Fruit fly (Drosophila melanogaster) whole organism, embryonic: ENCODE results near the gene cbt.

Experiments
- Atf3 ChIP-seq: fragments of 200-800 bp; sonication (Bioruptor generic); optimal IDR thresholded peaks from 3 replicates; lab custom pipeline; 2016; ENCODE audit warnings: missing biosample characterization, missing genetic modification characterization
- Blimp-1 ChIP-seq: fragments of 200-800 bp; sonication (Bioruptor generic); optimal IDR thresholded peaks from 3 replicates; lab custom pipeline; 2018; ENCODE audit warnings: missing biosample characterization, missing genetic modification characterization, mild to moderate bottlenecking, moderate library complexity, missing genetic modification reagents
- CG11093 ChIP-seq: fragments of 200-800 bp; sonication (Bioruptor generic); IDR thresholded peaks from 3 replicates; pipeline ENCODE4 v1.3.6; 2022; ENCODE audit warnings: missing biosample characterization, missing genetic modification characterization
- CG11456 ChIP-seq: fragments of 200-800 bp; sonication (Bioruptor generic); IDR thresholded peaks from 3 replicates; pipeline ENCODE4 v1.3.6; 2022; ENCODE audit warnings: missing biosample characterization, missing genetic modification characterization
- CG12155 ChIP-seq: fragments of 200-800 bp; sonication (Bioruptor generic); optimal IDR thresholded peaks from 3 replicates; lab custom pipeline; 2016; ENCODE audit warnings: missing biosample characterization, missing genetic modification characterization
- CG14014 ChIP-seq: fragments of 200-800 bp; sonication (Bioruptor generic); IDR thresholded peaks from 2 replicates; pipeline ENCODE4 v1.3.6; 2022; ENCODE audit warnings: missing biosample characterization, missing genetic modification characterization
- CG17829 ChIP-seq: fragments of 200-800 bp; optimal IDR thresholded peaks from 2 replicates; lab custom pipeline; 2019; ENCODE audit warnings: missing biosample characterization, mild to moderate bottlenecking, missing genetic modification characterization, moderate library complexity
- CG1792 ChIP-seq: fragments of 200-800 bp; sonication (Bioruptor generic); optimal IDR thresholded peaks from 2 replicates; lab custom pipeline; 2016; ENCODE audit warnings: missing biosample characterization, missing genetic modification characterization
- CG1832 ChIP-seq: fragments of 200-800 bp; sonication (Bioruptor generic); optimal IDR thresholded peaks from 2 replicates; lab custom pipeline; 2017; ENCODE audit warnings: missing biosample characterization, mild to moderate bottlenecking, missing genetic modification characterization, inconsistent platforms
- CG3065 ChIP-seq: fragments of 200-800 bp; sonication (Bioruptor generic); optimal IDR thresholded peaks from 2 replicates; lab custom pipeline; 2016; ENCODE audit warnings: missing biosample characterization, missing genetic modification characterization
- CG31441 ChIP-seq: fragments of 200-800 bp; sonication (Bioruptor generic); IDR thresholded peaks from 2 replicates; pipeline ENCODE4 v1.3.6; 2022; ENCODE audit warnings: missing biosample characterization, missing genetic modification characterization
- CG4328 ChIP-seq: fragments of 200-800 bp; sonication (Bioruptor generic); optimal IDR thresholded peaks from 3 replicates; lab custom pipeline; 2017; ENCODE audit warnings: missing biosample characterization, missing genetic modification reagents, missing genetic modification characterization
- CG4424 ChIP-seq: fragments of 200-800 bp; sonication (Bioruptor generic); optimal IDR thresholded peaks from 3 replicates; lab custom pipeline; 2016; ENCODE audit warnings: missing biosample characterization, missing genetic modification characterization
- CG6175 ChIP-seq: fragments of 200-800 bp; sonication (Bioruptor generic); IDR thresholded peaks from 3 replicates; pipeline ENCODE4 v1.3.6; 2022; ENCODE audit warnings: missing biosample characterization, missing genetic modification characterization
- CG6689 ChIP-seq: fragments of 200-800 bp; sonication (Bioruptor generic); IDR thresholded peaks from 2 replicates; pipeline ENCODE4 v1.3.6; 2022; ENCODE audit warnings: missing biosample characterization, missing genetic modification characterization
- CG8388 ChIP-seq: fragments of 200-800 bp; sonication (Bioruptor generic); optimal IDR thresholded peaks from 2 replicates; lab custom pipeline; 2019; ENCODE audit warnings: missing biosample characterization, mild to moderate bottlenecking, missing genetic modification characterization, moderate library complexity
- CG8478 ChIP-seq: fragments of >200 bp; optimal IDR thresholded peaks from 2 replicates; lab custom pipeline; 2018
- CG8765 ChIP-seq: fragments of 200-800 bp; sonication (Bioruptor generic); IDR thresholded peaks from 2 replicates; pipeline ENCODE4 v1.3.6; 2022; ENCODE audit warnings: missing biosample characterization, missing genetic modification characterization
- CG8944 ChIP-seq: fragments of 200-800 bp; sonication (Bioruptor generic); optimal IDR thresholded peaks from 3 replicates; lab custom pipeline; 2016; ENCODE audit warnings: missing biosample characterization, missing genetic modification characterization
- CG9215 ChIP-seq: fragments of 200-800 bp; sonication (Bioruptor generic); IDR thresholded peaks from 2 replicates; pipeline ENCODE4 v1.3.6; 2022; ENCODE audit warnings: missing biosample characterization, missing genetic modification characterization
- CG9437 ChIP-seq: fragments of 200-800 bp; sonication (Bioruptor generic); optimal IDR thresholded peaks from 2 replicates; lab custom pipeline; 2018; ENCODE audit warnings: missing biosample characterization, mild to moderate bottlenecking, missing genetic modification characterization
- CHES-1-like ChIP-seq: fragments of 200-800 bp; sonication (Bioruptor generic); optimal IDR thresholded peaks from 2 replicates; lab custom pipeline; 2016; ENCODE audit warnings: missing biosample characterization, missing genetic modification characterization
- Doc3 ChIP-seq: fragments of 200-800 bp; sonication (Bioruptor generic); IDR thresholded peaks from 3 replicates; pipeline ENCODE4 v1.3.6; 2022; ENCODE audit warnings: missing biosample characterization, missing genetic modification characterization; ENCODE audit not compliant: partially characterized antibody
- Eip74EF ChIP-seq, 2 experiments: fragments of 200-800 bp in 1 of 2; fragments of >200 bp in 1 of 2; sonication (Bioruptor generic) in 1 of 2; optimal IDR thresholded peaks; 2 replicates each; lab custom pipeline; 2017 to 2019; ENCODE audit warnings: missing biosample characterization in 2 of 2, missing genetic modification characterization in 2 of 2, mild to moderate bottlenecking in 1 of 2, moderate library complexity in 1 of 2
- Fer2 ChIP-seq: fragments of 200-800 bp; sonication (Bioruptor generic); optimal IDR thresholded peaks from 2 replicates; lab custom pipeline; 2018; ENCODE audit warnings: missing biosample characterization, mild to moderate bottlenecking, missing genetic modification characterization, moderate library complexity
- Lpt ChIP-seq: fragments of >200 bp; optimal IDR thresholded peaks from 2 replicates; lab custom pipeline; 2018; ENCODE audit warnings: missing biosample characterization, missing genetic modification characterization
- Mrtf ChIP-seq: fragments of 200-800 bp; sonication (Bioruptor generic); IDR thresholded peaks from 3 replicates; pipeline ENCODE4 v1.3.6; 2022; ENCODE audit warnings: missing biosample characterization, missing genetic modification characterization
- PHDP ChIP-seq: fragments of 200-800 bp; sonication (Bioruptor generic); optimal IDR thresholded peaks from 3 replicates; lab custom pipeline; 2018; ENCODE audit warnings: missing biosample characterization, mild to moderate bottlenecking, missing genetic modification characterization, moderate library complexity
- Six4 ChIP-seq: fragments of 200-800 bp; sonication (Bioruptor generic); optimal IDR thresholded peaks from 2 replicates; lab custom pipeline; 2016; ENCODE audit warnings: missing biosample characterization, missing genetic modification characterization
- Sox100B ChIP-seq: fragments of 200-800 bp; sonication (Bioruptor generic); optimal IDR thresholded peaks from 3 replicates; lab custom pipeline; 2018; ENCODE audit warnings: missing biosample characterization, mild to moderate bottlenecking, missing genetic modification characterization
- Stat92E ChIP-seq, 3 experiments: fragments of >200 bp in 2 of 3; fragments of 200-800 bp in 1 of 3; sonication (Bioruptor generic) in 1 of 3; optimal IDR thresholded peaks; 2 replicates each; lab custom pipeline; 2017 to 2019; ENCODE audit warnings: missing biosample characterization in 3 of 3, missing genetic modification characterization in 3 of 3, mild to moderate bottlenecking in 1 of 3, moderate library complexity in 1 of 3
- Tbp ChIP-seq: fragments of >200 bp; optimal IDR thresholded peaks from 2 replicates; lab custom pipeline; 2018; ENCODE audit warnings: missing biosample characterization, missing genetic modification characterization
- Xbp1 ChIP-seq: fragments of 200-800 bp; sonication (Bioruptor generic); optimal IDR thresholded peaks from 3 replicates; lab custom pipeline; 2016; ENCODE audit warnings: missing biosample characterization, mild to moderate bottlenecking, missing genetic modification characterization
- Xrp1 ChIP-seq: fragments of 200-800 bp; sonication (Bioruptor generic); IDR thresholded peaks from 2 replicates; pipeline ENCODE4 v1.3.6; 2022; ENCODE audit warnings: missing biosample characterization, missing genetic modification characterization
- br ChIP-seq: fragments of >200 bp; optimal IDR thresholded peaks from 2 replicates; lab custom pipeline; 2017
- cas ChIP-seq: fragments of 200-800 bp; sonication (Bioruptor generic); IDR thresholded peaks from 2 replicates; pipeline ENCODE4 v1.3.6; 2022; ENCODE audit warnings: missing biosample characterization, missing genetic modification characterization
- crol ChIP-seq: fragments of 200-800 bp; sonication (Bioruptor generic); IDR thresholded peaks from 2 replicates; pipeline ENCODE4 v1.3.6; 2022; ENCODE audit warnings: missing biosample characterization, missing genetic modification characterization
- dysf ChIP-seq: fragments of 200-800 bp; sonication (Bioruptor generic); IDR thresholded peaks from 3 replicates; pipeline ENCODE4 v1.3.6; 2022; ENCODE audit warnings: missing biosample characterization, missing genetic modification characterization
- esg ChIP-seq: fragments of 200-800 bp; sonication (Bioruptor generic); conservative IDR thresholded peaks from 2 replicates; pipeline ENCODE4 v1.3.6; 2022; ENCODE audit warnings: missing biosample characterization, missing genetic modification characterization
- ftz-f1 ChIP-seq: fragments of 200-800 bp; sonication (Bioruptor generic); optimal IDR thresholded peaks from 2 replicates; lab custom pipeline; 2016; ENCODE audit warnings: missing biosample characterization, missing genetic modification characterization
- ham ChIP-seq: fragments of 200-800 bp; sonication (Bioruptor generic); IDR thresholded peaks from 2 replicates; pipeline ENCODE4 v1.3.6; 2022; ENCODE audit warnings: missing biosample characterization, missing genetic modification characterization
- ind ChIP-seq: fragments of 200-800 bp; sonication (Bioruptor generic); optimal IDR thresholded peaks from 3 replicates; lab custom pipeline; 2016; ENCODE audit warnings: missing biosample characterization, missing genetic modification characterization
- kay ChIP-seq: fragments of 200-800 bp; sonication (Bioruptor generic); optimal IDR thresholded peaks from 2 replicates; lab custom pipeline; 2016; ENCODE audit warnings: missing biosample characterization, missing genetic modification characterization
- nerfin-2 ChIP-seq: fragments of 200-800 bp; sonication (Bioruptor generic); IDR thresholded peaks from 2 replicates; pipeline ENCODE4 v1.3.6; 2022; ENCODE audit warnings: missing biosample characterization, missing genetic modification characterization; ENCODE audit not compliant: partially characterized antibody
- pita ChIP-seq: fragments of 200-800 bp; sonication (Bioruptor generic); optimal IDR thresholded peaks from 2 replicates; lab custom pipeline; 2017; ENCODE audit warnings: missing biosample characterization, mild to moderate bottlenecking, missing genetic modification characterization
- prd ChIP-seq, 3 experiments: fragments of >200 bp in 2 of 3; fragments of 200-800 bp in 1 of 3; sonication (Bioruptor generic) in 1 of 3; optimal IDR thresholded peaks in 2 of 3; IDR thresholded peaks in 1 of 3; 2 replicates in 2 of 3; 3 replicates in 1 of 3; pipeline versions ENCODE4 v1.3.6 to Lab custom; 2017 to 2022; ENCODE audit warnings: missing biosample characterization in 1 of 3, missing genetic modification characterization in 1 of 3
- psq ChIP-seq: fragments of 200-800 bp; sonication (Bioruptor generic); optimal IDR thresholded peaks from 2 replicates; lab custom pipeline; 2017; ENCODE audit warnings: missing biosample characterization, missing genetic modification characterization
- row ChIP-seq: fragments of 200-800 bp; sonication (Bioruptor generic); IDR thresholded peaks from 3 replicates; pipeline ENCODE4 v1.3.6; 2022; ENCODE audit warnings: missing biosample characterization, missing genetic modification characterization
- sima ChIP-seq: fragments of 200-800 bp; sonication (Bioruptor generic); optimal IDR thresholded peaks from 2 replicates; lab custom pipeline; 2016; ENCODE audit warnings: missing biosample characterization, missing genetic modification characterization
- so ChIP-seq: fragments of 200-800 bp; sonication (Bioruptor generic); IDR thresholded peaks from 3 replicates; pipeline ENCODE4 v1.3.6; 2022; ENCODE audit warnings: missing biosample characterization, missing genetic modification characterization
- unpg ChIP-seq: fragments of 200-800 bp; sonication (Bioruptor generic); optimal IDR thresholded peaks from 3 replicates; lab custom pipeline; 2018; ENCODE audit warnings: missing biosample characterization, mild to moderate bottlenecking, missing genetic modification characterization, moderate library complexity

The cbt gene

DNA sequence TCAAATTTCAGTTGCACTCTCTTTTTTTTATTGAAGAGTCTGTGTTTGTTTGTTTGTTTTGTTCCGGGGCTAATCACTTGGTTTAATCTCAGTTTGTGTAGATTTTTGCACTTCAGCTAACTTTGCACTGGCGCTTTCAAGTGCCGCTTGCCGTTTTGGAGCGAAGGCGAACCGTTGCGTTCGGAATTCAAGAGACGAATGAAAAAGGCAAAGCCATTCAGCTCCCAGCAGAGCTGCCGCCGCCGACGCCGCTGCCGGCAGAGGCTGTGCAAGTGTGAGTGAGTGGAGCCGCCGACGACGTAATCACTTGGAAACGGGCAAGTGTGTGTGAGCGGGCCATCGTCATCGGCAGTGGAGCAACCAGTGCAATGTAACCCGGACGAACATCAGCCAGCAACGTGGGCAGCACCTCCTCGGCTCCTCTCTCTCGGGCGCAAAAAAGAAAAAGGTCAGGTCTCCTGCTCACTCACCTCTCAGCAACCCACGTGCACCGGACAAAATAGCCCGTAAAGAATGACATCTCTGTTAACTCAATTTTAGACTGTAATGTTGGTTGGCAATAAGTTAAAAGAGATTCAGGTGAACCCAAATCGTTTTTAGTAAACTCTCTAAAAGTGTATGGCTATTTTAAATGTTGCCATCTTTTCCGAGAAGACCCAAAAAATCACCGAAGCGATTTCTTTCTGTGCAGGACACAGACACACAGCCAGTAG lies at the start of gene cbt (continued):
- TF ChIP-seq kay (GFP tag; lab: Kevin White, UChicago) (peak; percentile 94), ind (GFP tag; lab: Kevin White, UChicago) (peak; percentile 99), dysf (GFP tag; lab: Robert Waterston, UW) (no peak), Atf3 (peak; percentile 98), Xbp1 (GFP tag; lab: Kevin White, UChicago) (peak; percentile 98), CG12155 (peak; percentile 95), Stat92E (GFP tag; optimal IDR thresholded peaks at IDR 0.05; lab: Kevin White, UChicago) (peak in 1 of 3 experiments; percentile 87), Sox100B (GFP tag; lab: Kevin White, UChicago) (peak; percentile 95), pita (GFP tag; lab: Kevin White, UChicago) (no peak), CG8388 (peak; percentile 95), CG8478 (lab: Kevin White, UChicago) (no peak), ftz-f1 (GFP tag; lab: Kevin White, UChicago) (peak; percentile 92), CG4328 (GFP tag; lab: Kevin White, UChicago) (peak; percentile 96), CG17829 (tag; lab: Kevin White, UChicago) (peak; percentile 97), Xrp1 (no peak), row (GFP tag; lab: Robert Waterston, UW) (no peak), crol (no peak), ham (GFP tag; lab: Robert Waterston, UW) (no peak), br (lab: Kevin White, UChicago) (no peak), sima (peak; percentile 92), nerfin-2 (GFP tag; lab: Robert Waterston, UW) (no peak), esg (GFP tag; lab: Robert Waterston, UW) (no peak), prd (optimal IDR thresholded peaks at IDR 0.05; lab: Kevin White, UChicago) (no peak), prd (GFP tag; IDR thresholded peaks at IDR 0.05; lab: Robert Waterston, UW) (no peak), CG1832 (GFP tag; lab: Kevin White, UChicago) (no peak), Lpt (GFP tag; lab: Kevin White, UChicago) (no peak), unpg (GFP tag; lab: Kevin White, UChicago) (peak; percentile 98), CG8765 (GFP tag; lab: Robert Waterston, UW) (no peak), CG3065 (peak; percentile 94), Tbp (no peak), CG11456 (GFP tag; lab: Robert Waterston, UW) (no peak), CHES-1-like (GFP tag; lab: Kevin White, UChicago) (peak; percentile 99), Doc3 (GFP tag; lab: Robert Waterston, UW) (no peak), CG11093 (GFP tag; lab: Robert Waterston, UW) (peak; percentile 95), CG14014 (GFP tag; lab: Robert Waterston, UW) (no peak), CG9215 (GFP tag; lab: Robert Waterston, UW) (no peak), Eip74EF (GFP tag; optimal IDR thresholded peaks at IDR 0.05; lab: Kevin White, UChicago) (peak in 1 of 2 experiments; percentile 95), CG9437 (GFP tag; lab: Kevin White, UChicago) (peak; percentile 89), Mrtf (GFP tag; lab: Robert Waterston, UW) (no peak), CG1792 (peak; percentile 97), CG6689 (GFP tag; lab: Robert Waterston, UW) (no peak), Blimp-1 (GFP tag; lab: Kevin White, UChicago) (peak; percentile 96), cas (GFP tag; lab: Robert Waterston, UW) (no peak), CG4424 (GFP tag; lab: Kevin White, UChicago) (peak; percentile 97), psq (peak; percentile 92), Fer2 (tag; lab: Kevin White, UChicago) (peak; percentile 94), PHDP (tag; lab: Kevin White, UChicago) (peak; percentile 98), so (no peak), CG8944 (GFP tag; lab: Kevin White, UChicago) (peak; percentile 98), Six4 (GFP tag; lab: Kevin White, UChicago) (peak; percentile 97), CG31441 (no peak), CG6175 (GFP tag; lab: Robert Waterston, UW) (no peak)
